Worm (Caenorhabditis elegans): ENCODE measurements around the gene F55G7.1.

The F55G7.1 gene

ce11 chrX:11952129-11952528 lies 27.9 kb downstream of the F55G7.1 start:
- TF ChIP-seq elt-3 (tag; optimal IDR thresholded peaks at IDR 0.05) (no peak), blmp-1 (tag; optimal IDR thresholded peaks at IDR 0.05) (no peak), egl-13 (tag; optimal IDR thresholded peaks at IDR 0.05) (no peak), nhr-28 (tag; optimal IDR thresholded peaks at IDR 0.05) (no peak)

ce11 chrX:11953229-11953628 lies 29.0 kb downstream of the F55G7.1 start, which contains the start of gene T08D10.4:
T08D10.4 (minus strand) TSS chrX:11953329.
- TF ChIP-seq elt-2 (tag; optimal IDR thresholded peaks at IDR 0.05) (no peak), dpl-1 (GFP tag; optimal IDR thresholded peaks at IDR 0.05) (no peak), swsn-7 (tag; optimal IDR thresholded peaks at IDR 0.05) (no peak), lir-3 (tag; optimal IDR thresholded peaks at IDR 0.05; ENCODE audit: poor library complexity) (no peak), rnt-1 (tag; optimal IDR thresholded peaks at IDR 0.05) (no peak)

- no peak for TF ChIP-seq nhr-47 (tag; optimal IDR thresholded peaks at IDR 0.05)
- TF ChIP-seq lin-13 (GFP tag; optimal IDR thresholded peaks at IDR 0.05) = no peak
- TF ChIP-seq tbx-2 (tag; optimal IDR thresholded peaks at IDR 0.05) = no peak
- TF ChIP-seq hpl-2 (GFP tag; optimal IDR thresholded peaks at IDR 0.05) = no peak
- TF ChIP-seq blmp-1 (tag; optimal IDR thresholded peaks at IDR 0.05) = no peak
- TF ChIP-seq mep-1 (tag; optimal IDR thresholded peaks at IDR 0.05) = no peak
- no peak for TF ChIP-seq tlp-1 (tag; optimal IDR thresholded peaks at IDR 0.05)
- TF ChIP-seq lir-3 (tag; optimal IDR thresholded peaks at IDR 0.05; ENCODE audit: poor library complexity) = no peak
- no peak for TF ChIP-seq nhr-12 (tag; optimal IDR thresholded peaks at IDR 0.05)
- no peak for TF ChIP-seq F16B12.6 (tag; optimal IDR thresholded peaks at IDR 0.05)
- no peak for TF ChIP-seq lsy-2 (tag; optimal IDR thresholded peaks at IDR 0.05)
- TF ChIP-seq ceh-82 (tag; optimal IDR thresholded peaks at IDR 0.05) = no peak
- no peak for TF ChIP-seq hlh-17 (GFP tag; optimal IDR thresholded peaks at IDR 0.05; ENCODE audit: borderline replicate concordance)
- no peak for TF ChIP-seq C34B4.2 (tag; optimal IDR thresholded peaks at IDR 0.05)
- no peak for TF ChIP-seq isw-1 (GFP tag; IDR thresholded peaks at IDR 0.05)
- no peak for TF ChIP-seq lin-35 (GFP tag; optimal IDR thresholded peaks at IDR 0.05)
- no peak for TF ChIP-seq fos-1 (tag; optimal IDR thresholded peaks at IDR 0.05)
- TF ChIP-seq elt-2 (tag; optimal IDR thresholded peaks at IDR 0.05) = no peak
- no peak for TF ChIP-seq nhr-90 (tag; optimal IDR thresholded peaks at IDR 0.05; ENCODE audit: poor library complexity)
These were observed 30.9 kb downstream of the F55G7.1 start, which contains the start of gene T08D10.3 for ce11 chrX:11955125-11955524. T08D10.3 (plus strand) TSS chrX:11955425.

ce11 chrX:11957246-11957645 lies 33.0 kb downstream of the F55G7.1 start, which contains the start of gene T08D10.5:
T08D10.5 (plus strand) TSS chrX:11957546.
- TF ChIP-seq elt-3 (tag; optimal IDR thresholded peaks at IDR 0.05) (no peak), hlh-4 (tag; optimal IDR thresholded peaks at IDR 0.05) (no peak), pqm-1 (tag; optimal IDR thresholded peaks at IDR 0.05) (no peak), nhr-90 (tag; optimal IDR thresholded peaks at IDR 0.05; ENCODE audit: poor library complexity) (no peak), alr-1 (tag; optimal IDR thresholded peaks at IDR 0.05; ENCODE audit: borderline replicate concordance) (no peak), sptf-1 (tag; optimal IDR thresholded peaks at IDR 0.05) (no peak), nhr-237 (tag; optimal IDR thresholded peaks at IDR 0.05) (no peak), isw-1 (GFP tag; IDR thresholded peaks at IDR 0.05) (no peak), C04F5.9 (tag; optimal IDR thresholded peaks at IDR 0.05) (no peak), nhr-84 (tag; optimal IDR thresholded peaks at IDR 0.05) (no peak), nhr-71 (tag; optimal IDR thresholded peaks at IDR 0.05) (no peak), F16B12.6 (tag; optimal IDR thresholded peaks at IDR 0.05) (no peak), snpc-4 (tag; optimal IDR thresholded peaks at IDR 0.05) (no peak), nhr-12 (tag; optimal IDR thresholded peaks at IDR 0.05) (no peak), fkh-8 (tag; optimal IDR thresholded peaks at IDR 0.05) (no peak), mab-9 (GFP tag; IDR thresholded peaks at IDR 0.05) (no peak), tbx-2 (tag; optimal IDR thresholded peaks at IDR 0.05) (no peak), lin-14 (GFP tag; optimal IDR thresholded peaks at IDR 0.05) (no peak), unc-98 (GFP tag; IDR thresholded peaks at IDR 0.05) (no peak), jun-1 (tag; optimal IDR thresholded peaks at IDR 0.05) (no peak)

Measured in whole organism, L1 larva.